Fruit fly (Drosophila melanogaster): ENCODE measurements around the gene Pgant6.

DNA sequence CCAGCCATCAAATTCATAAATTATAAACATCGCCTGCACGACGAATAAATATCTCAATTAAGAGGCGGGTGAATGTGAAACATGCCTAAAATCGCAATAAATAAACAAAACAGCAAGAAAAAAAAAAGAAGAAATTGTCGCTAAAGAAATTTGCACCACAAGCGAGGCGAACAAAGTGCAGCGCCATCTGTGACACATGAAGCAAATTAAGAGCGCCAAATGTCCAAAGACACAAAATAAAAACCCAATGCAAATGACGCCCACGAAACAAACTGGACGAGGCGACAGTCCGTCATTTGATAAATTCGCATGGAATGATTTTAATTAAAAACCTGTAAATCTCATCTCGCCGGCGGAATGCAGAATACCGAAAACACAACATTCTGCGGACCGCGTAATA lies 38.3 kb upstream of the Pgant6 start:
- TF ChIP-seq Vsx2 (GFP tag; optimal IDR thresholded peaks at IDR 0.05; ENCODE audit: partially characterized antibody) = no peak
- TF ChIP-seq dmrt93B (GFP tag; optimal IDR thresholded peaks at IDR 0.05) = no peak
- TF ChIP-seq h (GFP tag; optimal IDR thresholded peaks at IDR 0.05) = no peak
- no peak for TF ChIP-seq pan (optimal IDR thresholded peaks at IDR 0.05)
- no peak for TF ChIP-seq ey (GFP tag; optimal IDR thresholded peaks at IDR 0.05)
- no peak for TF ChIP-seq Myc (optimal IDR thresholded peaks at IDR 0.05)
- no peak for TF ChIP-seq Jra (GFP tag; optimal IDR thresholded peaks at IDR 0.05)
- TF ChIP-seq CG9705 (GFP tag; optimal IDR thresholded peaks at IDR 0.05) = no peak
- no peak for TF ChIP-seq lola (GFP tag; optimal IDR thresholded peaks at IDR 0.05)
